Fruit fly (Drosophila melanogaster) whole organism, prepupa: Measurements from ENCODE around the gene mahe.
A peak's percentile ranks its signal among the peaks of the same experiment; 100 is the strongest.

Experiments used
- Blimp-1 ChIP-seq: fragments of 200-800 bp; sonication (Bioruptor generic); optimal IDR thresholded peaks from 3 replicates; lab custom pipeline; 2017; ENCODE audit warnings: missing biosample characterization, missing genetic modification characterization, mild to moderate bottlenecking, moderate library complexity, missing genetic modification reagents
- CG10669 ChIP-seq: fragments of 200-800 bp; sonication (Bioruptor generic); optimal IDR thresholded peaks from 3 replicates; lab custom pipeline; 2018; ENCODE audit warnings: missing biosample characterization, mild to moderate bottlenecking, missing genetic modification characterization, moderate library complexity
- CG15336 ChIP-seq: fragments of 200-800 bp; sonication (Bioruptor generic); IDR thresholded peaks from 2 replicates; pipeline ENCODE4 v1.3.6; 2022; ENCODE audit warnings: missing biosample characterization, missing genetic modification characterization
- CG16779 ChIP-seq: fragments of 200-800 bp; sonication (Bioruptor generic); optimal IDR thresholded peaks from 3 replicates; lab custom pipeline; 2017; ENCODE audit warnings: missing biosample characterization, mild to moderate bottlenecking, missing genetic modification characterization
- CG3032 ChIP-seq: fragments of 200-800 bp; optimal IDR thresholded peaks from 2 replicates; lab custom pipeline; 2019; ENCODE audit warnings: missing biosample characterization, mild to moderate bottlenecking, missing genetic modification characterization, moderate library complexity
- CG31627 ChIP-seq: fragments of 200-800 bp; sonication (Bioruptor generic); optimal IDR thresholded peaks from 3 replicates; lab custom pipeline; 2016; ENCODE audit warnings: missing biosample characterization, missing genetic modification characterization
- CG32006 ChIP-seq: fragments of 200-800 bp; sonication (Bioruptor generic); optimal IDR thresholded peaks from 3 replicates; lab custom pipeline; 2017; ENCODE audit warnings: missing biosample characterization, mild to moderate bottlenecking, missing genetic modification characterization
- CG34406 ChIP-seq: fragments of 200-800 bp; sonication (Bioruptor generic); optimal IDR thresholded peaks from 3 replicates; lab custom pipeline; 2016; ENCODE audit warnings: missing biosample characterization, missing genetic modification characterization
- CG3919 ChIP-seq: fragments of 200-800 bp; sonication (Bioruptor generic); optimal IDR thresholded peaks from 3 replicates; lab custom pipeline; 2016; ENCODE audit warnings: missing biosample characterization, missing genetic modification characterization
- CG6163 ChIP-seq: fragments of 200-800 bp; sonication (Bioruptor generic); IDR thresholded peaks from 3 replicates; pipeline ENCODE4 v1.3.6; 2022; ENCODE audit warnings: missing biosample characterization, missing genetic modification characterization
- CG6276 ChIP-seq: fragments of 200-800 bp; sonication (Bioruptor generic); optimal IDR thresholded peaks from 2 replicates; lab custom pipeline; 2017; ENCODE audit warnings: missing biosample characterization, mild to moderate bottlenecking, missing genetic modification characterization
- CG6792 ChIP-seq: fragments of 200-800 bp; sonication (Bioruptor generic); optimal IDR thresholded peaks from 3 replicates; lab custom pipeline; 2016; ENCODE audit warnings: missing biosample characterization, missing genetic modification characterization
- CG6808 ChIP-seq: fragments of 200-800 bp; sonication (Bioruptor generic); optimal IDR thresholded peaks from 3 replicates; lab custom pipeline; 2017; ENCODE audit warnings: missing biosample characterization, missing genetic modification characterization, mild to moderate bottlenecking, moderate library complexity, missing genetic modification reagents
- CG7368 ChIP-seq: fragments of 200-800 bp; sonication (Bioruptor generic); optimal IDR thresholded peaks from 3 replicates; lab custom pipeline; 2016; ENCODE audit warnings: missing biosample characterization, missing genetic modification characterization
- CG8119 ChIP-seq: fragments of 200-800 bp; sonication (Bioruptor generic); IDR thresholded peaks from 3 replicates; pipeline ENCODE4 v1.3.6; 2022; ENCODE audit warnings: missing biosample characterization, missing genetic modification characterization
- CG8319 ChIP-seq: fragments of 200-800 bp; sonication (Bioruptor generic); optimal IDR thresholded peaks from 3 replicates; lab custom pipeline; 2016; ENCODE audit warnings: missing biosample characterization, missing genetic modification characterization
- CG9139 ChIP-seq: fragments of 200-800 bp; sonication (Bioruptor generic); optimal IDR thresholded peaks from 3 replicates; lab custom pipeline; 2017; ENCODE audit warnings: missing biosample characterization, mild to moderate bottlenecking, missing genetic modification characterization
- Eip75B ChIP-seq: fragments of 200-800 bp; sonication (Bioruptor generic); optimal IDR thresholded peaks from 3 replicates; lab custom pipeline; 2016; ENCODE audit warnings: missing biosample characterization, missing genetic modification characterization
- Eip78C ChIP-seq: fragments of 200-800 bp; sonication (Bioruptor generic); peaks from one replicate; lab custom pipeline; 2016; ENCODE audit warnings: missing biosample characterization, missing genetic modification characterization
- Eip93F ChIP-seq: fragments of 200-800 bp; sonication (Bioruptor generic); optimal IDR thresholded peaks from 2 replicates; lab custom pipeline; 2016; ENCODE audit warnings: missing biosample characterization, mild to moderate bottlenecking, missing genetic modification characterization
- Ets21C ChIP-seq: fragments of 200-800 bp; sonication (Bioruptor generic); optimal IDR thresholded peaks from 3 replicates; lab custom pipeline; 2016; ENCODE audit warnings: missing biosample characterization, missing genetic modification characterization
- Ets96B ChIP-seq: fragments of 200-800 bp; optimal IDR thresholded peaks from 2 replicates; lab custom pipeline; 2019; ENCODE audit warnings: missing biosample characterization, mild to moderate bottlenecking, missing genetic modification characterization, moderate library complexity
- Hr38 ChIP-seq: sonication (Bioruptor generic); optimal IDR thresholded peaks from 2 replicates; lab custom pipeline; 2016; ENCODE audit warnings: missing biosample characterization, missing genetic modification characterization
- Hr39 ChIP-seq: fragments of 200-800 bp; sonication (Bioruptor generic); optimal IDR thresholded peaks from 2 replicates; lab custom pipeline; 2016; ENCODE audit warnings: missing biosample characterization, missing genetic modification characterization
- Hr4 ChIP-seq: fragments of 200-800 bp; sonication (Bioruptor generic); optimal IDR thresholded peaks from 3 replicates; lab custom pipeline; 2016; ENCODE audit warnings: missing biosample characterization, missing genetic modification characterization
- Lpt ChIP-seq: fragments of 200-800 bp; sonication (Bioruptor generic); optimal IDR thresholded peaks from 3 replicates; lab custom pipeline; 2016; ENCODE audit warnings: missing biosample characterization, missing genetic modification characterization
- OdsH ChIP-seq: fragments of 200-800 bp; sonication (Bioruptor generic); optimal IDR thresholded peaks from 3 replicates; lab custom pipeline; 2016; ENCODE audit warnings: missing biosample characterization, missing genetic modification characterization
- Sox102F ChIP-seq: fragments of 200-800 bp; sonication (Bioruptor generic); optimal IDR thresholded peaks from 2 replicates; lab custom pipeline; 2016; ENCODE audit warnings: missing biosample characterization, mild to moderate bottlenecking, missing genetic modification characterization
- Sox14 ChIP-seq: fragments of 200-800 bp; sonication (Bioruptor generic); optimal IDR thresholded peaks from 3 replicates; lab custom pipeline; 2016; ENCODE audit warnings: missing biosample characterization, missing genetic modification characterization
- Sox15 ChIP-seq: fragments of 200-800 bp; sonication (Bioruptor generic); optimal IDR thresholded peaks from 3 replicates; lab custom pipeline; 2016; ENCODE audit warnings: missing biosample characterization, missing genetic modification characterization
- achi ChIP-seq: fragments of 200-800 bp; sonication (Bioruptor generic); optimal IDR thresholded peaks from 3 replicates; lab custom pipeline; 2016; ENCODE audit warnings: missing biosample characterization, missing genetic modification characterization
- acj6 ChIP-seq: fragments of 200-800 bp; sonication (Bioruptor generic); optimal IDR thresholded peaks from 3 replicates; lab custom pipeline; 2016; ENCODE audit warnings: missing biosample characterization, missing genetic modification characterization
- cyc ChIP-seq: fragments of 200-800 bp; sonication (Bioruptor generic); optimal IDR thresholded peaks from 3 replicates; lab custom pipeline; 2016; ENCODE audit warnings: missing biosample characterization, missing genetic modification characterization
- dsx ChIP-seq: fragments of 200-800 bp; optimal IDR thresholded peaks from 3 replicates; lab custom pipeline; 2019; ENCODE audit warnings: missing biosample characterization, mild to moderate bottlenecking, missing genetic modification characterization, moderate library complexity; ENCODE audit not compliant: poor library complexity, severe bottlenecking
- eg ChIP-seq: fragments of 200-800 bp; sonication (Bioruptor generic); IDR thresholded peaks from 3 replicates; pipeline ENCODE4 v1.3.6; 2022; ENCODE audit warnings: missing biosample characterization, missing genetic modification characterization
- esn ChIP-seq: fragments of 200-800 bp; sonication (Bioruptor generic); optimal IDR thresholded peaks from 2 replicates; lab custom pipeline; 2016; ENCODE audit warnings: missing biosample characterization, mild to moderate bottlenecking, missing genetic modification characterization, moderate library complexity
- fd59A ChIP-seq: fragments of 200-800 bp; sonication (Bioruptor generic); optimal IDR thresholded peaks from 2 replicates; lab custom pipeline; 2017; ENCODE audit warnings: missing biosample characterization, mild to moderate bottlenecking, missing genetic modification characterization, missing genetic modification reagents
- fd85E ChIP-seq: fragments of 200-800 bp; sonication (Bioruptor generic); optimal IDR thresholded peaks from 3 replicates; lab custom pipeline; 2016; ENCODE audit warnings: missing biosample characterization, missing genetic modification characterization
- fkh ChIP-seq: fragments of 200-800 bp; sonication (Bioruptor generic); optimal IDR thresholded peaks from 3 replicates; lab custom pipeline; 2017; ENCODE audit warnings: missing biosample characterization, mild to moderate bottlenecking, missing genetic modification characterization, moderate library complexity
- lz ChIP-seq: fragments of 200-800 bp; sonication (Bioruptor generic); optimal IDR thresholded peaks from 3 replicates; lab custom pipeline; 2016; ENCODE audit warnings: missing biosample characterization, missing genetic modification characterization
- pdm3 ChIP-seq: fragments of 200-800 bp; sonication (Bioruptor generic); optimal IDR thresholded peaks from 3 replicates; lab custom pipeline; 2016; ENCODE audit warnings: missing biosample characterization, missing genetic modification characterization
- salr ChIP-seq, 2 experiments: fragments of 200-800 bp; sonication (Bioruptor generic); optimal IDR thresholded peaks; 3 replicates each; lab custom pipeline; 2016 to 2018; ENCODE audit warnings: missing biosample characterization in 2 of 2, missing genetic modification characterization in 2 of 2, mild to moderate bottlenecking in 1 of 2
- spab ChIP-seq: fragments of 200-800 bp; sonication (Bioruptor generic); optimal IDR thresholded peaks from 2 replicates; lab custom pipeline; 2017; ENCODE audit warnings: missing biosample characterization, mild to moderate bottlenecking, missing genetic modification characterization, missing genetic modification reagents
- ss ChIP-seq, 2 experiments: fragments of 200-800 bp; sonication (Bioruptor generic); optimal IDR thresholded peaks; 2 replicates in 1 of 2; 3 replicates in 1 of 2; lab custom pipeline; 2017 to 2018; ENCODE audit warnings: mild to moderate bottlenecking in 2 of 2, missing biosample characterization in 2 of 2, missing genetic modification characterization in 2 of 2, moderate library complexity in 1 of 2
- svp ChIP-seq: fragments of 200-800 bp; sonication (Bioruptor generic); peaks from one replicate; lab custom pipeline; 2016; ENCODE audit warnings: missing biosample characterization, missing genetic modification characterization
- vri ChIP-seq: fragments of 200-800 bp; sonication (Bioruptor generic); optimal IDR thresholded peaks from 3 replicates; lab custom pipeline; 2016; ENCODE audit warnings: missing biosample characterization, mild to moderate bottlenecking, missing genetic modification characterization

The mahe gene

DNA sequence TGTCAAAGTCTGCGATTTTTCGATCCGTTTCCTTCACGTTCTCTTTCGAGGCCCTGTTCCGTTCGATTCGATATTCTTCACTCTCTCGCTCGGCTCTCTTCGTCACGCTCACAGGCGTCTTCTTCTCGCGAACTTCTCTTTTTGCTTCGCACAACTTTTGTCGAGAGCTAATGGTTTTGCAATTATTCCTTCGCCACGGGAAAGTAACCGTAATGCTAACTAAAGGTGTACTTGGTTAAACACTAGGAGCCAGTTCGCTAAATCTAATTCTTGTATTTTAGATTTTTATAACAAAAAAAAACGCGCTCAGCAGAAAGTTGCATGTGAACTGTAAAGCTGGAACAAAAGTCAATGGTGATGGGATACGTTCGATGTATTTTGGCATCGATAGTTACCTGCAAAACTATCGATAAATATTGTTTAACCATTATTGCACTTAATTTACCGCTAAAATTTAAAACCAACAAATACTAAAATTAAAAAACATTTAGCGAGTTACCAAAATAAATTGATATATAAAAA, at the start of gene mahe:
mahe (minus strand) TSS at position 355 of the 522 bp plus-strand sequence.
- TF ChIP-seq ss (GFP tag; optimal IDR thresholded peaks at IDR 0.05; lab: Kevin White, UChicago): peak in 1 of 2 experiments; percentile 21
- TF ChIP-seq CG8319 (GFP tag; lab: Kevin White, UChicago): no peak
- peak; percentile 44 for TF ChIP-seq Eip78C (GFP tag; lab: Kevin White, UChicago)
- TF ChIP-seq CG8119: peak; percentile 26; the same call in 1 of the 3 replicates
- peak; percentile 11 for TF ChIP-seq Sox14 (GFP tag; lab: Kevin White, UChicago)
- TF ChIP-seq svp: peak; percentile 62

DNA sequence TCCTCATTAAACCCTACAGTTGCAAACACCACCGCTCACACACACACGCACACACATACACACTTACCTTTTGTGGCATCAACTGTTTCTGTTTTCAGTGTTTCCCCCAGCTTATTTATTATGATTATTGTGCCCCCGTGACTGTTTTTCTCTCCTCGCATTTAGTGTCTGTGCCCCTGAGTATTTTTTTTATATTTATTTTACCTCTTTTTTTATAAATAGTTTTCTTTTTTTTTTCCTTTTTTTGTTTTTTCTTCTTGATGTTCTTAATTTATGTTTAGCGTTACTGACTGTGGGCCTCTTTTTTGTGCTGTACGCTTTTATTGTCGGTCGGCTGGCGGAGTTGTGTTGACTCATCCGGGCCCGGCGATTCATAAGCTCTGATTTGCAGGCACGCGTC, 49.6 kb upstream of the mahe start:
- TF ChIP-seq CG6808: peak; percentile 71
- peak; percentile 43 for TF ChIP-seq spab (GFP tag; lab: Kevin White, UChicago)
- no peak for TF ChIP-seq Eip93F
- peak; percentile 33 for TF ChIP-seq CG10669 (GFP tag; lab: Kevin White, UChicago)
- TF ChIP-seq CG3032 (tag; lab: Kevin White, UChicago): peak; percentile 51
- peak; percentile 77 for TF ChIP-seq CG9139 (GFP tag; lab: Kevin White, UChicago)
- peak; percentile 21; the same call in 1 of the 2 replicates for TF ChIP-seq CG15336 (GFP tag; lab: Robert Waterston, UW)
- peak; percentile 48 for TF ChIP-seq Ets96B (tag; lab: Kevin White, UChicago)
- TF ChIP-seq CG8119: peak; percentile 57
- TF ChIP-seq CG7368 (GFP tag; lab: Kevin White, UChicago): no peak
- TF ChIP-seq dsx (GFP tag; lab: Kevin White, UChicago): peak; percentile 58
- no peak for TF ChIP-seq esn (GFP tag; lab: Kevin White, UChicago)
- no peak for TF ChIP-seq CG31627 (GFP tag; lab: Kevin White, UChicago)
- TF ChIP-seq ss (GFP tag; optimal IDR thresholded peaks at IDR 0.05; lab: Kevin White, UChicago): peak; percentile 87
- TF ChIP-seq CG6163: 0 out of 3 replicates have a peak, but pooled peaks have one; percentile 42
- no peak for TF ChIP-seq acj6
- no peak for TF ChIP-seq Sox15 (GFP tag; lab: Kevin White, UChicago)
- TF ChIP-seq Sox102F (GFP tag; lab: Kevin White, UChicago): no peak
- TF ChIP-seq Lpt: no peak
- TF ChIP-seq Hr4: no peak
- TF ChIP-seq achi (GFP tag; lab: Kevin White, UChicago): peak; percentile 3
- no peak for TF ChIP-seq Hr38 (GFP tag; lab: Kevin White, UChicago)

DNA sequence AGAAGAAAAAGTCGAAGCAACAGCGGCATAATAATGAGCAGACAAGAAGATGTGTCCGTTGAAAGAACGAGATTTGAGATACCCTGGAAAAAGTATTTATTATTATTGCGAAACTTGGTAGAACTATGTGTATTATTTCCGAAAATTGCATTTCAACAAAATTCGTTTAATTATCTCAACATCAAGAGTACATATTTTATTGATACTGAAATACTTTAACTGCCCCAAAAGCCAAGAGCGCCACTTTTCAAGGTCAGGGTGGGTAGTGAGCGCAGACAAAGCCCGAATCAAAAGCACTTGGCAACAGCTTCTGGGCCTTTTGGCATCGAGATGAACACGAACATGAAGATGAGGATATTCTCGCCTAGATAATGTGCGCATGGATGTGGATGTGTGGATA, 48.0 kb upstream of the mahe start:
- TF ChIP-seq CG34406 (GFP tag; lab: Kevin White, UChicago) (peak; percentile 28), dsx (GFP tag; lab: Kevin White, UChicago) (peak; percentile 29), CG16779 (tag; lab: Kevin White, UChicago) (no peak), CG8119 (no peak), CG32006 (GFP tag; lab: Kevin White, UChicago) (peak; percentile 25), vri (no peak), Lpt (peak; percentile 18), Hr39 (no peak), pdm3 (GFP tag; lab: Kevin White, UChicago) (peak; percentile 31), Blimp-1 (GFP tag; lab: Kevin White, UChicago) (no peak), OdsH (GFP tag; lab: Kevin White, UChicago) (peak; percentile 16), CG3032 (tag; lab: Kevin White, UChicago) (peak; percentile 45), fd85E (GFP tag; lab: Kevin White, UChicago) (no peak), fd59A (GFP tag; lab: Kevin White, UChicago) (peak; percentile 3), eg (no peak), CG10669 (GFP tag; lab: Kevin White, UChicago) (peak; percentile 40), Ets96B (tag; lab: Kevin White, UChicago) (peak; percentile 53), CG6792 (GFP tag; lab: Kevin White, UChicago) (peak; percentile 14), svp (no peak), CG6163 (no peak), CG31627 (GFP tag; lab: Kevin White, UChicago) (no peak), CG6276 (GFP tag; lab: Kevin White, UChicago) (no peak), cyc (GFP tag; lab: Kevin White, UChicago) (no peak), fkh (GFP tag; lab: Kevin White, UChicago) (no peak), Ets21C (no peak), lz (GFP tag; lab: Kevin White, UChicago) (no peak), Eip75B (peak; percentile 30), Sox14 (GFP tag; lab: Kevin White, UChicago) (peak; percentile 49), salr (GFP tag; optimal IDR thresholded peaks at IDR 0.05; lab: Kevin White, UChicago) (peak in 1 of 2 experiments; percentile 16), esn (GFP tag; lab: Kevin White, UChicago) (peak; percentile 0), CG6808 (peak; percentile 25), CG3919 (GFP tag; lab: Kevin White, UChicago) (peak; percentile 35)
